Fruit fly (Drosophila melanogaster) whole organism, embryonic: Measurements from ENCODE around the gene CG12012.

Source experiments
- Atf6 ChIP-seq: fragments of 200-800 bp; sonication (Bioruptor generic); IDR thresholded peaks from 2 replicates; pipeline ENCODE4 v1.3.6; 2022; ENCODE audit warnings: missing biosample characterization, missing genetic modification characterization
- Bteb2 ChIP-seq: fragments of 200-800 bp; sonication (Bioruptor generic); optimal IDR thresholded peaks from 2 replicates; lab custom pipeline; 2016; ENCODE audit warnings: missing biosample characterization, missing genetic modification characterization
- CG11247 ChIP-seq: fragments of 200-800 bp; sonication (Bioruptor generic); IDR thresholded peaks from 2 replicates; pipeline ENCODE4 v1.3.6; 2022; ENCODE audit warnings: missing biosample characterization, missing genetic modification characterization
- CG11504 ChIP-seq: fragments of 200-800 bp; sonication (Bioruptor generic); optimal IDR thresholded peaks from 3 replicates; lab custom pipeline; 2019; ENCODE audit warnings: missing biosample characterization, mild to moderate bottlenecking, missing genetic modification characterization, moderate library complexity
- CG11723 ChIP-seq: fragments of 200-800 bp; sonication (Bioruptor generic); optimal IDR thresholded peaks from 2 replicates; lab custom pipeline; 2017; ENCODE audit warnings: missing biosample characterization, mild to moderate bottlenecking, missing genetic modification characterization
- CG14050 ChIP-seq: fragments of 200-800 bp; sonication (Bioruptor generic); IDR thresholded peaks from 3 replicates; pipeline ENCODE4 v1.3.6; 2022; ENCODE audit warnings: missing biosample characterization, missing genetic modification characterization
- CG14965 ChIP-seq: fragments of 200-800 bp; sonication (Bioruptor generic); optimal IDR thresholded peaks from 2 replicates; lab custom pipeline; 2016; ENCODE audit warnings: missing biosample characterization, missing genetic modification characterization, borderline replicate concordance
- CG16815 ChIP-seq: fragments of 200-800 bp; sonication (Bioruptor generic); optimal IDR thresholded peaks from 3 replicates; lab custom pipeline; 2017; ENCODE audit warnings: missing biosample characterization, mild to moderate bottlenecking, missing genetic modification characterization
- CG2129 ChIP-seq: fragments of 200-800 bp; sonication (Bioruptor generic); IDR thresholded peaks from 2 replicates; pipeline ENCODE4 v1.3.6; 2022; ENCODE audit warnings: missing biosample characterization, missing genetic modification characterization; ENCODE audit not compliant: partially characterized antibody
- CG2199 ChIP-seq: fragments of 200-800 bp; sonication (Bioruptor generic); IDR thresholded peaks from 3 replicates; pipeline ENCODE4 v1.3.6; 2022; ENCODE audit warnings: missing biosample characterization, missing genetic modification characterization
- CG30020 ChIP-seq: fragments of 200-800 bp; optimal IDR thresholded peaks from 2 replicates; lab custom pipeline; 2019; ENCODE audit warnings: missing biosample characterization, mild to moderate bottlenecking, missing genetic modification characterization, moderate library complexity
- CG31224 ChIP-seq: fragments of 200-800 bp; sonication (Bioruptor generic); IDR thresholded peaks from 2 replicates; pipeline ENCODE4 v1.3.6; 2022; ENCODE audit warnings: missing biosample characterization, missing genetic modification characterization
- CG31365 ChIP-seq: fragments of 200-800 bp; sonication (Bioruptor generic); optimal IDR thresholded peaks from 2 replicates; lab custom pipeline; 2018; ENCODE audit warnings: missing biosample characterization, mild to moderate bottlenecking, missing genetic modification characterization
- CG3281 ChIP-seq: fragments of 200-800 bp; sonication (Bioruptor generic); optimal IDR thresholded peaks from 3 replicates; lab custom pipeline; 2017; ENCODE audit warnings: missing biosample characterization, mild to moderate bottlenecking, missing genetic modification characterization
- CG34422 ChIP-seq: fragments of 200-800 bp; sonication (Bioruptor generic); IDR thresholded peaks from 3 replicates; pipeline ENCODE4 v1.3.6; 2022; ENCODE audit warnings: missing biosample characterization, missing genetic modification characterization
- CG6175 ChIP-seq: fragments of 200-800 bp; sonication (Bioruptor generic); IDR thresholded peaks from 3 replicates; pipeline ENCODE4 v1.3.6; 2022; ENCODE audit warnings: missing biosample characterization, missing genetic modification characterization
- CG6272 ChIP-seq: fragments of 200-800 bp; sonication (Bioruptor generic); IDR thresholded peaks from 2 replicates; pipeline ENCODE4 v1.3.6; 2022; ENCODE audit warnings: missing biosample characterization, missing genetic modification characterization
- CG6689 ChIP-seq: fragments of 200-800 bp; sonication (Bioruptor generic); IDR thresholded peaks from 2 replicates; pipeline ENCODE4 v1.3.6; 2022; ENCODE audit warnings: missing biosample characterization, missing genetic modification characterization
- CG7745 ChIP-seq: fragments of 200-800 bp; sonication (Bioruptor generic); optimal IDR thresholded peaks from 2 replicates; lab custom pipeline; 2018; ENCODE audit warnings: missing biosample characterization, mild to moderate bottlenecking, missing genetic modification characterization, moderate library complexity
- CG7839 ChIP-seq: fragments of 200-800 bp; sonication (Bioruptor generic); optimal IDR thresholded peaks from 3 replicates; lab custom pipeline; 2018; ENCODE audit warnings: missing biosample characterization, mild to moderate bottlenecking, missing genetic modification characterization, moderate library complexity
- CG7987 ChIP-seq: fragments of 200-800 bp; sonication (Bioruptor generic); optimal IDR thresholded peaks from 2 replicates; lab custom pipeline; 2018; ENCODE audit warnings: missing biosample characterization, mild to moderate bottlenecking, missing genetic modification characterization, moderate library complexity
- CG9727 ChIP-seq: fragments of 200-800 bp; sonication (Bioruptor generic); optimal IDR thresholded peaks from 3 replicates; lab custom pipeline; 2017; ENCODE audit warnings: missing biosample characterization, mild to moderate bottlenecking, missing genetic modification characterization
- Camta ChIP-seq: fragments of 200-800 bp; sonication (Bioruptor generic); optimal IDR thresholded peaks from 2 replicates; lab custom pipeline; 2016; ENCODE audit warnings: missing biosample characterization, missing genetic modification characterization
- CkIIα-i1 ChIP-seq: fragments of 200-800 bp; sonication (Bioruptor generic); IDR thresholded peaks from 2 replicates; pipeline ENCODE4 v1.3.6; 2022; ENCODE audit warnings: missing biosample characterization, missing genetic modification characterization
- D19A ChIP-seq: fragments of 200-800 bp; optimal IDR thresholded peaks from 3 replicates; lab custom pipeline; 2019; ENCODE audit warnings: missing biosample characterization, mild to moderate bottlenecking, missing genetic modification characterization, moderate library complexity
- Doc2 ChIP-seq: fragments of 200-800 bp; sonication (Bioruptor generic); IDR thresholded peaks from 2 replicates; pipeline ENCODE4 v1.3.6; 2022; ENCODE audit warnings: missing biosample characterization, missing genetic modification characterization
- Hsf ChIP-seq: fragments of 200-800 bp; sonication (Bioruptor generic); optimal IDR thresholded peaks from 3 replicates; lab custom pipeline; 2016; ENCODE audit warnings: missing biosample characterization, missing genetic modification characterization
- Jarid2 ChIP-seq: fragments of 200-800 bp; sonication (Bioruptor generic); optimal IDR thresholded peaks from 3 replicates; lab custom pipeline; 2017; ENCODE audit warnings: mild to moderate bottlenecking, missing biosample characterization, missing genetic modification reagents, missing genetic modification characterization
- Myb ChIP-seq: fragments of 200-800 bp; sonication (Bioruptor generic); optimal IDR thresholded peaks from 2 replicates; lab custom pipeline; 2016; ENCODE audit warnings: missing biosample characterization, missing genetic modification characterization
- NC2α ChIP-seq: fragments of 200-800 bp; sonication (Bioruptor generic); optimal IDR thresholded peaks from 2 replicates; lab custom pipeline; 2016; ENCODE audit warnings: missing biosample characterization, missing genetic modification characterization
- PHDP ChIP-seq: fragments of 200-800 bp; sonication (Bioruptor generic); optimal IDR thresholded peaks from 3 replicates; lab custom pipeline; 2018; ENCODE audit warnings: missing biosample characterization, mild to moderate bottlenecking, missing genetic modification characterization, moderate library complexity
- Sox100B ChIP-seq: fragments of 200-800 bp; sonication (Bioruptor generic); optimal IDR thresholded peaks from 3 replicates; lab custom pipeline; 2018; ENCODE audit warnings: missing biosample characterization, mild to moderate bottlenecking, missing genetic modification characterization
- Ssrp ChIP-seq: fragments of 200-800 bp; sonication (Bioruptor generic); optimal IDR thresholded peaks from 2 replicates; lab custom pipeline; 2018; ENCODE audit warnings: missing biosample characterization, mild to moderate bottlenecking, missing genetic modification characterization, moderate library complexity
- aop ChIP-seq: fragments of 200-800 bp; sonication (Bioruptor generic); IDR thresholded peaks from 2 replicates; pipeline ENCODE4 v1.3.6; 2022; ENCODE audit warnings: missing biosample characterization, missing genetic modification characterization
- ara ChIP-seq: fragments of 200-800 bp; sonication (Bioruptor generic); IDR thresholded peaks from 2 replicates; pipeline ENCODE4 v1.3.6; 2022; ENCODE audit warnings: missing biosample characterization, missing genetic modification characterization
- ase ChIP-seq: fragments of 200-800 bp; sonication (Bioruptor generic); IDR thresholded peaks from 3 replicates; pipeline ENCODE4 v1.3.6; 2022; ENCODE audit warnings: missing biosample characterization, missing genetic modification characterization
- cato ChIP-seq: fragments of 200-800 bp; sonication (Bioruptor generic); optimal IDR thresholded peaks from 2 replicates; lab custom pipeline; 2016; ENCODE audit warnings: missing biosample characterization, missing genetic modification characterization, borderline replicate concordance
- cg ChIP-seq: fragments of 200-800 bp; sonication (Bioruptor generic); optimal IDR thresholded peaks from 3 replicates; lab custom pipeline; 2019; ENCODE audit warnings: missing biosample characterization, mild to moderate bottlenecking, missing genetic modification characterization, moderate library complexity
- crol ChIP-seq: fragments of 200-800 bp; sonication (Bioruptor generic); IDR thresholded peaks from 2 replicates; pipeline ENCODE4 v1.3.6; 2022; ENCODE audit warnings: missing biosample characterization, missing genetic modification characterization
- disco-r ChIP-seq: fragments of 200-800 bp; sonication (Bioruptor generic); optimal IDR thresholded peaks from 2 replicates; lab custom pipeline; 2016; ENCODE audit warnings: missing biosample characterization, missing genetic modification characterization
- emc ChIP-seq: fragments of 200-800 bp; sonication (Bioruptor generic); optimal IDR thresholded peaks from 2 replicates; lab custom pipeline; 2016; ENCODE audit warnings: missing biosample characterization, missing genetic modification characterization
- her ChIP-seq: fragments of 200-800 bp; sonication (Bioruptor generic); optimal IDR thresholded peaks from 2 replicates; lab custom pipeline; 2016; ENCODE audit warnings: missing biosample characterization, missing genetic modification characterization
- hth ChIP-seq: fragments of >200 bp; optimal IDR thresholded peaks from 2 replicates; lab custom pipeline; 2017; ENCODE audit warnings: inconsistent platforms
- klu ChIP-seq: fragments of 200-800 bp; sonication (Bioruptor generic); IDR thresholded peaks from 2 replicates; pipeline ENCODE4 v1.3.6; 2022; ENCODE audit warnings: missing biosample characterization, missing genetic modification characterization
- lov ChIP-seq, 2 experiments: fragments of 200-800 bp in 1 of 2; fragments of >200 bp in 1 of 2; sonication (Bioruptor generic) in 1 of 2; IDR thresholded peaks in 1 of 2; optimal IDR thresholded peaks in 1 of 2; 2 replicates in 1 of 2; 3 replicates in 1 of 2; pipeline versions ENCODE4 v1.3.6 to Lab custom; 2017 to 2022; ENCODE audit warnings: missing biosample characterization in 1 of 2, missing genetic modification characterization in 1 of 2
- nerfin-2 ChIP-seq: fragments of 200-800 bp; sonication (Bioruptor generic); IDR thresholded peaks from 2 replicates; pipeline ENCODE4 v1.3.6; 2022; ENCODE audit warnings: missing biosample characterization, missing genetic modification characterization; ENCODE audit not compliant: partially characterized antibody
- p53 ChIP-seq: fragments of 200-800 bp; sonication (Bioruptor generic); optimal IDR thresholded peaks from 2 replicates; lab custom pipeline; 2016; ENCODE audit warnings: missing biosample characterization, missing genetic modification characterization
- run ChIP-seq: fragments of 200-800 bp; sonication (Bioruptor generic); optimal IDR thresholded peaks from 3 replicates; lab custom pipeline; 2018; ENCODE audit warnings: missing biosample characterization, mild to moderate bottlenecking, missing genetic modification characterization
- sqz ChIP-seq: fragments of 200-800 bp; sonication (Bioruptor generic); optimal IDR thresholded peaks from 3 replicates; lab custom pipeline; 2018; ENCODE audit warnings: missing biosample characterization, mild to moderate bottlenecking, missing genetic modification characterization

CG12012 gene

dm6 chr3L:3418207-3419086 lies 41.9 kb downstream of the CG12012 start (continued):
- peak; percentile 78 for TF ChIP-seq ara (GFP tag; lab: Robert Waterston, UW)
- TF ChIP-seq aop (GFP tag; lab: Robert Waterston, UW): peak; percentile 100
- peak; percentile 69 for TF ChIP-seq CG3281
- TF ChIP-seq CG14050 (GFP tag; lab: Robert Waterston, UW): peak; percentile 76
- no peak for TF ChIP-seq CG7745 (tag; lab: Kevin White, UChicago)
- TF ChIP-seq Myb (GFP tag; lab: Kevin White, UChicago): no peak
- TF ChIP-seq disco-r: no peak
- peak; percentile 60 for TF ChIP-seq CG31365 (tag; lab: Kevin White, UChicago)
- no peak for TF ChIP-seq lov (optimal IDR thresholded peaks at IDR 0.05; lab: Kevin White, UChicago)
- peak; percentile 66; the same call in 1 of the 3 replicates for TF ChIP-seq lov (GFP tag; IDR thresholded peaks at IDR 0.05; lab: Robert Waterston, UW)
- TF ChIP-seq CG11723 (GFP tag; lab: Kevin White, UChicago): peak; percentile 65
- TF ChIP-seq CG2129 (GFP tag; lab: Robert Waterston, UW): no peak
- no peak for TF ChIP-seq CG30020 (tag; lab: Kevin White, UChicago)
- peak; percentile 74 for TF ChIP-seq CG6689 (GFP tag; lab: Robert Waterston, UW)
- TF ChIP-seq CG34422 (GFP tag; lab: Robert Waterston, UW): peak; percentile 63
- peak; percentile 48 for TF ChIP-seq CG16815
- TF ChIP-seq CG31224 (GFP tag; lab: Robert Waterston, UW): peak; percentile 69
- peak; percentile 76 for TF ChIP-seq sqz (GFP tag; lab: Kevin White, UChicago)
- peak; percentile 84 for TF ChIP-seq CG7987 (GFP tag; lab: Kevin White, UChicago)
- TF ChIP-seq NC2α (GFP tag; lab: Kevin White, UChicago): peak; percentile 54
- TF ChIP-seq cato: no peak
- TF ChIP-seq PHDP (tag; lab: Kevin White, UChicago): peak; percentile 69
- peak; percentile 40 for TF ChIP-seq D19A
- peak; percentile 27 for TF ChIP-seq run (tag; lab: Kevin White, UChicago)
- TF ChIP-seq nerfin-2 (GFP tag; lab: Robert Waterston, UW): no peak
- TF ChIP-seq Ssrp (tag; lab: Kevin White, UChicago): peak; percentile 63
- TF ChIP-seq CG6175: peak; percentile 79; the same call in 2 of the 3 replicates
- peak; percentile 95 for TF ChIP-seq cg
- TF ChIP-seq Hsf (GFP tag; lab: Kevin White, UChicago): peak; percentile 51
- peak; percentile 83 for TF ChIP-seq CG2199 (GFP tag; lab: Robert Waterston, UW)
- peak; percentile 77 for TF ChIP-seq CG9727
- peak; percentile 71 for TF ChIP-seq CG11504 (tag; lab: Kevin White, UChicago)
- peak; percentile 13 for TF ChIP-seq Camta (GFP tag; lab: Kevin White, UChicago)
- peak; percentile 76 for TF ChIP-seq CG6272 (GFP tag; lab: Robert Waterston, UW)
- no peak for TF ChIP-seq CkIIα-i1
- no peak for TF ChIP-seq hth (lab: Kevin White, UChicago)
- peak; percentile 63 for TF ChIP-seq klu (GFP tag; lab: Robert Waterston, UW)
- peak; percentile 78 for TF ChIP-seq CG7839 (tag; lab: Kevin White, UChicago)
- peak; percentile 100 for TF ChIP-seq crol (GFP tag; lab: Robert Waterston, UW)
- peak; percentile 8 for TF ChIP-seq her
- TF ChIP-seq CG14965 (GFP tag; lab: Kevin White, UChicago): no peak
- peak; percentile 51 for TF ChIP-seq Sox100B (GFP tag; lab: Kevin White, UChicago)
- peak; percentile 52 for TF ChIP-seq CG11247 (GFP tag; lab: Robert Waterston, UW)
- peak; percentile 43 for TF ChIP-seq emc (GFP tag; lab: Kevin White, UChicago)
- no peak for TF ChIP-seq Doc2
- no peak for TF ChIP-seq p53 (GFP tag; lab: Kevin White, UChicago)
- peak; percentile 65 for TF ChIP-seq Bteb2
- peak; percentile 80 for TF ChIP-seq Atf6 (GFP tag; lab: Robert Waterston, UW)
- peak; percentile 40 for TF ChIP-seq Jarid2 (GFP tag; lab: Kevin White, UChicago)
- peak; percentile 78 for TF ChIP-seq ase (GFP tag; lab: Robert Waterston, UW)
